Worm (Caenorhabditis elegans): ENCODE measurements around the gene T04F3.3.
A peak's percentile ranks its signal among the peaks of the same experiment; 100 is the strongest.

T04F3.3 gene

ce11 chrV:11769646-11770045 is 10.9 kb downstream of the T04F3.3 start:
- TF ChIP-seq ztf-23 (GFP tag; IDR thresholded peaks at IDR 0.05) (no peak), tab-1 (GFP tag; IDR thresholded peaks at IDR 0.05) (no peak), T22C8.4 (GFP tag; IDR thresholded peaks at IDR 0.05) (no peak), ref-1 (GFP tag; conservative IDR thresholded peaks at IDR 0.05) (no peak), flt-1 (GFP tag; IDR thresholded peaks at IDR 0.05) (no peak), cog-1 (tag; optimal IDR thresholded peaks at IDR 0.05) (no peak), ztf-29 (GFP tag; IDR thresholded peaks at IDR 0.05) (no peak), klf-2 (GFP tag; conservative IDR thresholded peaks at IDR 0.05) (no peak), med-1 (GFP tag; optimal IDR thresholded peaks at IDR 0.05; ENCODE audit: insufficient read depth) (no peak)

DNA sequence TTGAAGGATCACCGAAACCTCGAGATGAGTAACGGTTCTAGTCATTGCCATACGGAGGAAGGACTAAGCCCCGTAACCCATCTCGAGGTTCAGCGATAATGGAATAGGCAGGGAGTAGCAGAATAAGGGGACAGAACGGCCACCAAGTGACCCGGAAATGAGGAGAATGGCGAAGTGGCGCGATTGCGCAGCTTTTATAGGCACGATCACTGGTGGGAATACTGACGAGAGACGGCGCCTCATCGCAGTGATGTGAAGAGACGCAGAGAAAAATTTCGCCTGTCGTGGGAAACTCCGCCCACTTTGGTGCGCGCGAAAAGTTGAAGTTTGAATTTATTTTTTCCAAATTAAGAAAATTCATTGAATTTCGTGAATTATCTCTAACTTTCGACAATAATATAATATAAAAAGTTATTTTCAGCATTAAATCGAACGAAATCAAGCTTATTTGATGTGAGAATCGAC is 11.3 kb downstream of the T04F3.3 start, which contains the start of gene F55A11.4:
Gene F55A11.4, plus strand, starts transcription at position 415 of the 465 bp plus-strand sequence.
- TF ChIP-seq klf-2 (GFP tag; conservative IDR thresholded peaks at IDR 0.05), result no peak
- TF ChIP-seq tab-1 (GFP tag; IDR thresholded peaks at IDR 0.05), result 0 out of 2 replicates have a peak, but pooled peaks have one; percentile 47

DNA sequence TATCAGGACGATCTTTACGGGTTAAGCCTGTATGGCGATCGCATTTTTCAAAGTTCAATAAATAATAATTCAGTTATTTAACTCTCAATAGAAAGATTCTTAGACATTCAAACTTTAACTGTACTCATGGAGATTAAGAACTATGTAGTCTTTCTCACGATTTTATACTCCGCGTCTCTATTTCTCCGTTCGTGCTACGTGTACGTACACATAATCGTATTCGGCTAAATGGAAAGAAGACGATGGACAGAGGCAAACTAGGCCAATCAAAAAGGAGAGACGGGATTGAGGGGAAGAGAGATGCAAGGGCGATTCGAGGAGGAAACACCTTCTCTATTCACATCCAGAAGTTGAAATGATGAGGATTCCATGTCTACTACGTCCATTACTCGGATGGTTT is 14.7 kb downstream of the T04F3.3 start, which contains the start of gene bus-18:
Gene bus-18, plus strand, starts transcription at position 301 of the 400 bp plus-strand sequence.
- no peak for TF ChIP-seq med-1 (GFP tag; optimal IDR thresholded peaks at IDR 0.05; ENCODE audit: insufficient read depth)
- no peak for TF ChIP-seq ztf-23 (GFP tag; IDR thresholded peaks at IDR 0.05)
- no peak for TF ChIP-seq ref-1 (GFP tag; conservative IDR thresholded peaks at IDR 0.05)
- TF ChIP-seq cog-1 (tag; optimal IDR thresholded peaks at IDR 0.05), result no peak
- TF ChIP-seq klf-2 (GFP tag; conservative IDR thresholded peaks at IDR 0.05), result no peak
- no peak for TF ChIP-seq ztf-29 (GFP tag; IDR thresholded peaks at IDR 0.05)
- no peak for TF ChIP-seq tab-1 (GFP tag; IDR thresholded peaks at IDR 0.05)
- no peak for TF ChIP-seq flt-1 (GFP tag; IDR thresholded peaks at IDR 0.05)
- no peak for TF ChIP-seq T22C8.4 (GFP tag; IDR thresholded peaks at IDR 0.05)

ce11 chrV:11773934-11774333 is 15.2 kb downstream of the T04F3.3 start:
- no peak for TF ChIP-seq tab-1 (GFP tag; IDR thresholded peaks at IDR 0.05)
- TF ChIP-seq ztf-23 (GFP tag; IDR thresholded peaks at IDR 0.05), result no peak
- TF ChIP-seq T22C8.4 (GFP tag; IDR thresholded peaks at IDR 0.05), result no peak
- TF ChIP-seq flt-1 (GFP tag; IDR thresholded peaks at IDR 0.05), result no peak
- no peak for TF ChIP-seq med-1 (GFP tag; optimal IDR thresholded peaks at IDR 0.05; ENCODE audit: insufficient read depth)
- TF ChIP-seq ref-1 (GFP tag; conservative IDR thresholded peaks at IDR 0.05), result no peak
- no peak for TF ChIP-seq klf-2 (GFP tag; conservative IDR thresholded peaks at IDR 0.05)
- no peak for TF ChIP-seq ztf-29 (GFP tag; IDR thresholded peaks at IDR 0.05)
- no peak for TF ChIP-seq cog-1 (tag; optimal IDR thresholded peaks at IDR 0.05)

DNA sequence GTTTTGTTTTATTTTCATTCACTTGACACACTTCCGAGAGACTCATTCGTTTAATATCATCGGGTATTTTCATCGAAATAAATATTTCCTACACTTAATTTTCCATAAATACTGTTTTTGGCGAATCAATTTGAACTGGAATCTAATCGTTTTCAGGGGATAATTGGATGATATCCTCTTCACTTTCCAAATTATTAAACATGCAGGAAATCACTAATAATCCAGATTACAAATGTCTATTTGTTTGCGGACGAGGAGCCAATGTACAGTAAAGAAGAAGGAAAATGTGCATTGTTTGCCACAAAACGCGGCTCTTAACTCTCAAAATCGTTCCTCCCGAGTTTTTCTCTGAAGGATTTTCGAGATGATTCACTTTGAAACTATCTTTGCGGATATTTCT is 17.8 kb downstream of the T04F3.3 start, which contains the start of gene F55A11.6:
Gene F55A11.6, plus strand, starts transcription at position 301 of the 400 bp plus-strand sequence.
- TF ChIP-seq cog-1 (tag; optimal IDR thresholded peaks at IDR 0.05) (no peak), klf-2 (GFP tag; conservative IDR thresholded peaks at IDR 0.05) (no peak), tab-1 (GFP tag; IDR thresholded peaks at IDR 0.05) (no peak), med-1 (GFP tag; optimal IDR thresholded peaks at IDR 0.05; ENCODE audit: insufficient read depth) (no peak), T22C8.4 (GFP tag; IDR thresholded peaks at IDR 0.05) (no peak), flt-1 (GFP tag; IDR thresholded peaks at IDR 0.05) (no peak)

DNA sequence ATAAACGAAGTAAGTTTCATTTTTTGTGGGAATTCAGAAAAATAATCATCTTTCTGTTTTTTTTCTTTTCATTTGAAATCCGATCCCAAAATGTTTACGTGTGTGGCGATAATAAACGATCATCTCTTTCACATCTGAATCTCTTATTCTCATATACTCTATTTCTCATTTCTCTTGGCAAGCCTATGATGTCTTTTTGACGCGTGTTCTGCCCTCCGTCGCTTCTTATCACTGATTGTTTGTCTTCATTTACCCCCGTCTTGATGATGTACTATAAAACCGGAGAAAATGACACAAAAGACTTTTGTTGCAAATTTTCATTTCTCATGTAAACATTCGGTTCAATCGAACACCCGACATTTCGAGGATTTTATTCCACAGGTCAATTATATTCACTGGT is 19.1 kb downstream of the T04F3.3 start:
- TF ChIP-seq ztf-29 (GFP tag; IDR thresholded peaks at IDR 0.05), result no peak
- no peak for TF ChIP-seq T22C8.4 (GFP tag; IDR thresholded peaks at IDR 0.05)
- TF ChIP-seq klf-2 (GFP tag; conservative IDR thresholded peaks at IDR 0.05), result no peak
- no peak for TF ChIP-seq cog-1 (tag; optimal IDR thresholded peaks at IDR 0.05)
- TF ChIP-seq ref-1 (GFP tag; conservative IDR thresholded peaks at IDR 0.05), result no peak
- TF ChIP-seq ztf-23 (GFP tag; IDR thresholded peaks at IDR 0.05), result no peak

- no peak for TF ChIP-seq flt-1 (GFP tag; IDR thresholded peaks at IDR 0.05)
These were observed 20.6 kb downstream of the T04F3.3 start for ce11 chrV:11779310-11779709.

DNA sequence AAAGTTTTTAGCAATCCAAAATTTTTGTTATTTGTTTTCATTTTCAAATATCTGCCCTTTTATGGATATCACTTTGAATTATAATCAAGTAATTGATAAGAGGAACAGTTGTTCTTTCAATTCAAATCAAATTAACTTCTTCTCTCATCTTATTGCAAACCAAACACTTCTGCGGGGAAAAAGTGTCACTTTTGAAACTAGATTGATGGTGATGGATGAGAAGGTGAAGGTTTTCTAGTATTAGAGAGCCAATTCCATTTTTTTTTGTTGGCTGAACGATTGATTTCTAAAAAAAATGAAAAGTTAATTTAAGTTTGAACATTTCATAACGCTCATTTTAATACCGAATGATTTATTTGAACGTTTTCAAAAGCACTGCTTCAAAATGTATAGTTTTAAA is 21.1 kb downstream of the T04F3.3 start:
- TF ChIP-seq cog-1 (tag; optimal IDR thresholded peaks at IDR 0.05), result no peak
- TF ChIP-seq med-1 (GFP tag; optimal IDR thresholded peaks at IDR 0.05; ENCODE audit: insufficient read depth), result no peak
- no peak for TF ChIP-seq ref-1 (GFP tag; conservative IDR thresholded peaks at IDR 0.05)
- TF ChIP-seq flt-1 (GFP tag; IDR thresholded peaks at IDR 0.05), result no peak
- no peak for TF ChIP-seq ztf-29 (GFP tag; IDR thresholded peaks at IDR 0.05)
- no peak for TF ChIP-seq klf-2 (GFP tag; conservative IDR thresholded peaks at IDR 0.05)
- TF ChIP-seq ztf-23 (GFP tag; IDR thresholded peaks at IDR 0.05), result no peak
- TF ChIP-seq T22C8.4 (GFP tag; IDR thresholded peaks at IDR 0.05), result no peak
- no peak for TF ChIP-seq tab-1 (GFP tag; IDR thresholded peaks at IDR 0.05)

DNA sequence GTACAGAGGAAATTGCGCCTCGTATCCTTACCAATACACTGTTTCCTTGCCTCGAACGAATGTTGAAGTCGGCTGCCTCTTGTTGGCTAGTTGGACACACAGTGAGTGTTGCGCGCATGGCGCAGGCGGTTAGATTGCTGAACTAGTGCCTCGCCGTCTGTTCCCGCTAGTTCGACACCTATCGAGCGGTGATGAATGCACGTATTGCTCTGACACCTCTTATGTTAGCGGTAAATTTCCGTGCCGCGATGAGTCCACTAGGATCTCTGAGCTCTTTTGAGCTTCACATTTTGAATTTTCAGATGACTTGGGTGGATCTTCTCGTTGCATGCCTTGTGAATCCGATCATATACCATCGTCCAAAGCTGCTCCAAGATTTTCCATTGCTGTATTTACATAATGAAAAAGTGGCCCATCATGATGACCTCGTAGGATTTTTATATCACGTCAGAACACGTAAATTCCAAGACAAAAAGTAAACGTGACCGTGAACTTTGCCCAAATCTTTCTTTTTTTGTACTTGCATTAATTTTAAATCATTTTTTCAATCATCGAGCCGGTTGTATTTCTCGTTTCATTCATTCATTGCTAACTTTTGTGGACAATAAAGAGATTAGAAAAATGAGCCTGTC is 24.2 kb downstream of the T04F3.3 start, which contains the start of gene F55A11.11:
Gene F55A11.11, plus strand, starts transcription at position 341 of the 632 bp plus-strand sequence.
- TF ChIP-seq ref-1 (GFP tag; conservative IDR thresholded peaks at IDR 0.05) (peak; percentile 93), flt-1 (GFP tag; IDR thresholded peaks at IDR 0.05) (peak; percentile 98), ztf-29 (GFP tag; IDR thresholded peaks at IDR 0.05) (peak; percentile 93), cog-1 (tag; optimal IDR thresholded peaks at IDR 0.05) (peak; percentile 88), tab-1 (GFP tag; IDR thresholded peaks at IDR 0.05) (peak; percentile 96), T22C8.4 (GFP tag; IDR thresholded peaks at IDR 0.05) (peak; percentile 97), klf-2 (GFP tag; conservative IDR thresholded peaks at IDR 0.05) (peak; percentile 90), ztf-23 (GFP tag; IDR thresholded peaks at IDR 0.05) (peak; percentile 97), med-1 (GFP tag; optimal IDR thresholded peaks at IDR 0.05; ENCODE audit: insufficient read depth) (peak; percentile 87)

DNA sequence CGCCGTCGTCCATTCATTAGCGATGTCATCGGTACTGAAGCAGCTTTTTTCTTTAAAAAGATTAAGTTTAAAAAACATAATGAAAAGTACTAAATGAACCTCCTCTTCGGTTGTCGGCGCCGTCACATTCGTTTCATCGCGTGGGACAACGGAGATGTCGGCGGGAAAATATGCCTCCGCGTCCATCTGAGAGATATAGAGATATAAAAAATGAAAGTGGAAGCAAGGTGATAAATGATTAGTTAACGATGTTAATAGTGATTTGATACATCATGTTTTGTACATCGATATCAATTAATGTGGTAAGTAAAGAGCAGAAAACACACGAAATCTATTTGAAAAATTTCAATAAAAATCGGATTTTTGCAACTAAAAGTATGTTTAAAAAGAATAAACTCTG is 28.5 kb downstream of the T04F3.3 start, which contains the start of gene F55A11.7:
Gene F55A11.7, minus strand, starts transcription at position 186 of the 400 bp plus-strand sequence.
- TF ChIP-seq flt-1 (GFP tag; IDR thresholded peaks at IDR 0.05) (no peak), T22C8.4 (GFP tag; IDR thresholded peaks at IDR 0.05) (no peak), klf-2 (GFP tag; conservative IDR thresholded peaks at IDR 0.05) (no peak), tab-1 (GFP tag; IDR thresholded peaks at IDR 0.05) (no peak), ztf-23 (GFP tag; IDR thresholded peaks at IDR 0.05) (no peak), med-1 (GFP tag; optimal IDR thresholded peaks at IDR 0.05; ENCODE audit: insufficient read depth) (no peak), cog-1 (tag; optimal IDR thresholded peaks at IDR 0.05) (no peak), ztf-29 (GFP tag; IDR thresholded peaks at IDR 0.05) (no peak), ref-1 (GFP tag; conservative IDR thresholded peaks at IDR 0.05) (no peak)
